Fruit fly (Drosophila melanogaster): ENCODE data around the gene Polr3D.

Polr3D gene

DNA sequence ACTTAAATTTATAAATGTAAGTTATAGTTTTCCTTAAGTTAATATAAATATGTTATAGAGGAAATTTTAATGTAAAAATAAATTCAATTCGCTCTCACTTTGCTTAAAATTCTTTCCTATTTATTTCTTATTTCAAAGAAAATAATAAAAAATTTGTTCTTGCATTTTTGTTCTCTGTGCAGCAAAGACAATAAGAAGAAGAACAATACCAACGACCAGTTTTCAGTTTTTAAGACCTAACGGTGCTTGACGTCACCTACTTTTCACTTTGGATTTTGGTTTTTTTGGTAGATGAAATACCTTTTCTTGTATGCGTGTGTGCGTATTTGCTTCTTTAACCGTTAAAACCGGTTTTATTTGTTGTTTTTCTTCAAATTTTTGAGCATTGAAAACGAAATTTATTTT is 7.2 kb downstream of the Polr3D start (continued):
- TF ChIP-seq CG6813 (GFP tag; optimal IDR thresholded peaks at IDR 0.05) (no peak), shn (GFP tag; optimal IDR thresholded peaks at IDR 0.05) (no peak), cg (GFP tag; optimal IDR thresholded peaks at IDR 0.05) (peak; percentile 39), odd (GFP tag; optimal IDR thresholded peaks at IDR 0.05) (no peak), CG4282 (GFP tag; optimal IDR thresholded peaks at IDR 0.05) (no peak), Nf-YB (GFP tag; optimal IDR thresholded peaks at IDR 0.05) (peak; percentile 10), Kr (GFP tag; optimal IDR thresholded peaks at IDR 0.05) (no peak), jigr1 (GFP tag; IDR thresholded peaks at IDR 0.05) (no peak), Blimp-1 (GFP tag; optimal IDR thresholded peaks at IDR 0.05) (peak; percentile 97), CG10431 (GFP tag; optimal IDR thresholded peaks at IDR 0.05) (no peak), vfl (GFP tag; optimal IDR thresholded peaks at IDR 0.05) (no peak), E2f1 (GFP tag; IDR thresholded peaks at IDR 0.05) (no peak), ttk (GFP tag; IDR thresholded peaks at IDR 0.05) (no peak), CG2678 (tag; optimal IDR thresholded peaks at IDR 0.05) (peak; percentile 61), Atf3 (GFP tag; optimal IDR thresholded peaks at IDR 0.05) (no peak), CG12071 (GFP tag; optimal IDR thresholded peaks at IDR 0.05) (no peak), CG17359 (tag; optimal IDR thresholded peaks at IDR 0.05) (peak; percentile 4), CG7963 (GFP tag; IDR thresholded peaks at IDR 0.05; ENCODE audit: partially characterized antibody) (no peak), CG7839 (tag; optimal IDR thresholded peaks at IDR 0.05) (peak; percentile 61), zfh1 (GFP tag; IDR thresholded peaks at IDR 0.05) (no peak), CG12769 (tag; optimal IDR thresholded peaks at IDR 0.05) (no peak), CG32767 (GFP tag; IDR thresholded peaks at IDR 0.05) (no peak), crc (GFP tag; optimal IDR thresholded peaks at IDR 0.05) (no peak), Dfd (GFP tag; optimal IDR thresholded peaks at IDR 0.05) (no peak), Trl (optimal IDR thresholded peaks at IDR 0.05) (no peak), Trl (GFP tag; optimal IDR thresholded peaks at IDR 0.05) (no peak), Myb (GFP tag; optimal IDR thresholded peaks at IDR 0.05) (no peak), CG2712 (tag; optimal IDR thresholded peaks at IDR 0.05) (peak; percentile 81), NfI (GFP tag; optimal IDR thresholded peaks at IDR 0.05) (no peak), Side (GFP tag; optimal IDR thresholded peaks at IDR 0.05) (no peak), CG10147 (GFP tag; optimal IDR thresholded peaks at IDR 0.05) (no peak), dmrt99B (tag; optimal IDR thresholded peaks at IDR 0.05) (peak; percentile 50), Jarid2 (GFP tag; optimal IDR thresholded peaks at IDR 0.05) (no peak), nerfin-1 (tag; optimal IDR thresholded peaks at IDR 0.05) (peak; percentile 11), D (optimal IDR thresholded peaks at IDR 0.05) (no peak), D (GFP tag; optimal IDR thresholded peaks at IDR 0.05) (peak; percentile 39), Hr51 (GFP tag; optimal IDR thresholded peaks at IDR 0.05) (peak in 1 of 2 experiments; percentile 27), tna (GFP tag; IDR thresholded peaks at IDR 0.05; ENCODE audit: partially characterized antibody) (no peak), CG6854 (GFP tag; optimal IDR thresholded peaks at IDR 0.05) (no peak), CG9437 (GFP tag; optimal IDR thresholded peaks at IDR 0.05) (peak; percentile 27), CG13624 (GFP tag; optimal IDR thresholded peaks at IDR 0.05) (no peak), so (GFP tag; IDR thresholded peaks at IDR 0.05) (no peak), Xbp1 (GFP tag; optimal IDR thresholded peaks at IDR 0.05) (no peak), CG14667 (GFP tag; IDR thresholded peaks at IDR 0.05) (no peak), CG30431 (GFP tag; optimal IDR thresholded peaks at IDR 0.05) (no peak), otp (GFP tag; IDR thresholded peaks at IDR 0.05) (no peak), CG10979 (tag; optimal IDR thresholded peaks at IDR 0.05) (peak; percentile 80), dmrt11E (tag; optimal IDR thresholded peaks at IDR 0.05) (peak; percentile 64), Sry-β (GFP tag; optimal IDR thresholded peaks at IDR 0.05) (no peak), nerfin-2 (GFP tag; IDR thresholded peaks at IDR 0.05; ENCODE audit: partially characterized antibody) (no peak), kay (GFP tag; optimal IDR thresholded peaks at IDR 0.05) (no peak), CTCF (GFP tag; optimal IDR thresholded peaks at IDR 0.05) (no peak)
